Fruit fly (Drosophila melanogaster) whole organism, embryonic: ENCODE results near the gene unc-45.

Experiments used
- Adf1 ChIP-seq: fragments of 200-800 bp; sonication (Bioruptor generic); IDR thresholded peaks from 2 replicates; pipeline ENCODE4 v1.3.6; 2022; ENCODE audit warnings: missing biosample characterization, missing genetic modification characterization
- Atf3 ChIP-seq: fragments of 200-800 bp; sonication (Bioruptor generic); optimal IDR thresholded peaks from 3 replicates; lab custom pipeline; 2016; ENCODE audit warnings: missing biosample characterization, missing genetic modification characterization
- CG10209 ChIP-seq: fragments of 200-800 bp; sonication (Bioruptor generic); optimal IDR thresholded peaks from 3 replicates; lab custom pipeline; 2017; ENCODE audit warnings: missing biosample characterization, mild to moderate bottlenecking, missing genetic modification characterization, missing genetic modification reagents
- CG11247 ChIP-seq: fragments of 200-800 bp; sonication (Bioruptor generic); IDR thresholded peaks from 2 replicates; pipeline ENCODE4 v1.3.6; 2022; ENCODE audit warnings: missing biosample characterization, missing genetic modification characterization
- CG11695 ChIP-seq: fragments of 200-800 bp; sonication (Bioruptor generic); IDR thresholded peaks from 3 replicates; pipeline ENCODE4 v1.3.6; 2022; ENCODE audit warnings: missing biosample characterization, missing genetic modification characterization
- CG14050 ChIP-seq: fragments of 200-800 bp; sonication (Bioruptor generic); IDR thresholded peaks from 3 replicates; pipeline ENCODE4 v1.3.6; 2022; ENCODE audit warnings: missing biosample characterization, missing genetic modification characterization
- CG17568 ChIP-seq: fragments of 200-800 bp; sonication (Bioruptor generic); optimal IDR thresholded peaks from 2 replicates; lab custom pipeline; 2018; ENCODE audit warnings: missing biosample characterization, mild to moderate bottlenecking, missing genetic modification characterization, moderate library complexity
- CG17802 ChIP-seq: fragments of 200-800 bp; sonication (Bioruptor generic); optimal IDR thresholded peaks from 2 replicates; lab custom pipeline; 2018; ENCODE audit warnings: missing biosample characterization, mild to moderate bottlenecking, missing genetic modification characterization, moderate library complexity
- CG18764 ChIP-seq: fragments of 200-800 bp; sonication (Bioruptor generic); optimal IDR thresholded peaks from 3 replicates; lab custom pipeline; 2016; ENCODE audit warnings: missing biosample characterization, missing genetic modification characterization
- CG2889 ChIP-seq: fragments of 200-800 bp; sonication (Bioruptor generic); IDR thresholded peaks from 3 replicates; pipeline ENCODE4 v1.3.6; 2022; ENCODE audit warnings: missing biosample characterization, missing genetic modification characterization
- CG3163 ChIP-seq: fragments of 200-800 bp; sonication (Bioruptor generic); optimal IDR thresholded peaks from 3 replicates; lab custom pipeline; 2016; ENCODE audit warnings: missing biosample characterization, missing genetic modification characterization
- CG33213 ChIP-seq: fragments of 200-800 bp; sonication (Bioruptor generic); optimal IDR thresholded peaks from 3 replicates; lab custom pipeline; 2016; ENCODE audit warnings: missing biosample characterization, missing genetic modification characterization
- CG34224 ChIP-seq: fragments of 200-800 bp; sonication (Bioruptor generic); IDR thresholded peaks from 3 replicates; pipeline ENCODE4 v1.3.6; 2022; ENCODE audit warnings: missing biosample characterization, missing genetic modification characterization; ENCODE audit not compliant: partially characterized antibody
- CG4730 ChIP-seq: fragments of 200-800 bp; sonication (Bioruptor generic); IDR thresholded peaks from 2 replicates; pipeline ENCODE4 v1.3.6; 2022; ENCODE audit warnings: missing biosample characterization, missing genetic modification characterization
- CG5245 ChIP-seq: fragments of 200-800 bp; sonication (Bioruptor generic); optimal IDR thresholded peaks from 3 replicates; lab custom pipeline; 2016; ENCODE audit warnings: missing biosample characterization, missing genetic modification characterization
- CG9727 ChIP-seq: fragments of 200-800 bp; sonication (Bioruptor generic); optimal IDR thresholded peaks from 3 replicates; lab custom pipeline; 2017; ENCODE audit warnings: missing biosample characterization, mild to moderate bottlenecking, missing genetic modification characterization
- CkIIα-i1 ChIP-seq: fragments of 200-800 bp; sonication (Bioruptor generic); IDR thresholded peaks from 2 replicates; pipeline ENCODE4 v1.3.6; 2022; ENCODE audit warnings: missing biosample characterization, missing genetic modification characterization
- Dad ChIP-seq: fragments of 200-800 bp; sonication (Bioruptor generic); optimal IDR thresholded peaks from 3 replicates; lab custom pipeline; 2016; ENCODE audit warnings: missing biosample characterization, missing genetic modification characterization
- Dp ChIP-seq: fragments of 200-800 bp; sonication (Bioruptor generic); optimal IDR thresholded peaks from 2 replicates; lab custom pipeline; 2018; ENCODE audit warnings: missing biosample characterization, mild to moderate bottlenecking, missing genetic modification characterization, moderate library complexity
- HLH54F ChIP-seq: fragments of 200-800 bp; sonication (Bioruptor generic); optimal IDR thresholded peaks from 3 replicates; lab custom pipeline; 2016; ENCODE audit warnings: missing biosample characterization, missing genetic modification characterization
- Hey ChIP-seq: fragments of 200-800 bp; sonication (Bioruptor generic); optimal IDR thresholded peaks from 3 replicates; lab custom pipeline; 2018; ENCODE audit warnings: missing biosample characterization, mild to moderate bottlenecking, missing genetic modification characterization
- Hmr ChIP-seq: fragments of 200-800 bp; sonication (Bioruptor generic); optimal IDR thresholded peaks from 3 replicates; lab custom pipeline; 2017; ENCODE audit warnings: mild to moderate bottlenecking, missing biosample characterization, missing genetic modification reagents, missing genetic modification characterization
- Hr3 ChIP-seq: fragments of 200-800 bp; sonication (Bioruptor generic); optimal IDR thresholded peaks from 3 replicates; lab custom pipeline; 2016; ENCODE audit warnings: missing biosample characterization, missing genetic modification characterization
- Hr39 ChIP-seq: fragments of >200 bp; optimal IDR thresholded peaks from 2 replicates; lab custom pipeline; 2017
- Hr51 ChIP-seq, 2 experiments: fragments of 200-800 bp; sonication (Bioruptor generic); optimal IDR thresholded peaks; 2 replicates in 1 of 2; 3 replicates in 1 of 2; lab custom pipeline; 2016 to 2018; ENCODE audit warnings: missing biosample characterization in 2 of 2, missing genetic modification characterization in 2 of 2, mild to moderate bottlenecking in 1 of 2, moderate library complexity in 1 of 2
- Kr ChIP-seq: fragments of 200-800 bp; sonication (Bioruptor generic); optimal IDR thresholded peaks from 2 replicates; lab custom pipeline; 2017; ENCODE audit warnings: missing biosample characterization, mild to moderate bottlenecking, missing genetic modification characterization
- MBD-R2 ChIP-seq: fragments of 200-800 bp; sonication (Bioruptor generic); IDR thresholded peaks from 2 replicates; pipeline ENCODE4 v1.3.6; 2022; ENCODE audit warnings: missing biosample characterization, missing genetic modification characterization
- NC2β ChIP-seq: fragments of 200-800 bp; sonication (Bioruptor generic); optimal IDR thresholded peaks from 2 replicates; lab custom pipeline; 2016; ENCODE audit warnings: missing biosample characterization, missing genetic modification characterization
- NFAT ChIP-seq: fragments of 200-800 bp; sonication (Bioruptor generic); IDR thresholded peaks from 2 replicates; pipeline ENCODE4 v1.3.6; 2022; ENCODE audit warnings: missing biosample characterization, missing genetic modification characterization
- Nf-YA ChIP-seq: fragments of 200-800 bp; sonication (Bioruptor generic); IDR thresholded peaks from 2 replicates; pipeline ENCODE4 v1.3.6; 2022; ENCODE audit warnings: missing biosample characterization, missing genetic modification characterization
- Nf-YB ChIP-seq: fragments of 200-800 bp; sonication (Bioruptor generic); optimal IDR thresholded peaks from 3 replicates; lab custom pipeline; 2019; ENCODE audit warnings: missing biosample characterization, mild to moderate bottlenecking, missing genetic modification characterization, moderate library complexity
- Oaz ChIP-seq: fragments of 200-800 bp; sonication (Bioruptor generic); IDR thresholded peaks from 2 replicates; pipeline ENCODE4 v1.3.6; 2022; ENCODE audit warnings: missing biosample characterization, missing genetic modification characterization
- Ptx1 ChIP-seq: fragments of 200-800 bp; sonication (Bioruptor generic); IDR thresholded peaks from 2 replicates; pipeline ENCODE4 v1.3.6; 2022; ENCODE audit warnings: missing biosample characterization, missing genetic modification characterization
- Stat92E ChIP-seq, 3 experiments: fragments of >200 bp in 2 of 3; fragments of 200-800 bp in 1 of 3; sonication (Bioruptor generic) in 1 of 3; optimal IDR thresholded peaks; 2 replicates each; lab custom pipeline; 2017 to 2019; ENCODE audit warnings: missing biosample characterization in 3 of 3, missing genetic modification characterization in 3 of 3, mild to moderate bottlenecking in 1 of 3, moderate library complexity in 1 of 3
- ac ChIP-seq: fragments of 200-800 bp; sonication (Bioruptor generic); optimal IDR thresholded peaks from 3 replicates; lab custom pipeline; 2017; ENCODE audit warnings: missing biosample characterization, mild to moderate bottlenecking, missing genetic modification characterization
- ara ChIP-seq: fragments of 200-800 bp; sonication (Bioruptor generic); IDR thresholded peaks from 2 replicates; pipeline ENCODE4 v1.3.6; 2022; ENCODE audit warnings: missing biosample characterization, missing genetic modification characterization
- chif ChIP-seq, 2 experiments: fragments of 200-800 bp; sonication (Bioruptor generic); optimal IDR thresholded peaks; 3 replicates each; lab custom pipeline; 2016; ENCODE audit warnings: missing biosample characterization in 2 of 2, missing genetic modification characterization in 2 of 2
- dan ChIP-seq: fragments of 200-800 bp; sonication (Bioruptor generic); IDR thresholded peaks from 2 replicates; pipeline ENCODE4 v1.3.6; 2022; ENCODE audit warnings: missing biosample characterization, missing genetic modification characterization
- emc ChIP-seq: fragments of 200-800 bp; sonication (Bioruptor generic); optimal IDR thresholded peaks from 2 replicates; lab custom pipeline; 2016; ENCODE audit warnings: missing biosample characterization, missing genetic modification characterization
- en ChIP-seq: fragments of 200-800 bp; sonication (Bioruptor generic); optimal IDR thresholded peaks from 2 replicates; lab custom pipeline; 2016; ENCODE audit warnings: missing biosample characterization, missing genetic modification characterization
- ftz-f1 ChIP-seq: fragments of 200-800 bp; sonication (Bioruptor generic); optimal IDR thresholded peaks from 2 replicates; lab custom pipeline; 2016; ENCODE audit warnings: missing biosample characterization, missing genetic modification characterization
- gcm2 ChIP-seq: fragments of 200-800 bp; sonication (Bioruptor generic); optimal IDR thresholded peaks from 2 replicates; lab custom pipeline; 2016; ENCODE audit warnings: missing biosample characterization, missing genetic modification characterization
- grau ChIP-seq: fragments of 200-800 bp; optimal IDR thresholded peaks from 3 replicates; lab custom pipeline; 2019; ENCODE audit warnings: missing biosample characterization, mild to moderate bottlenecking, missing genetic modification characterization, moderate library complexity
- ham ChIP-seq: fragments of 200-800 bp; sonication (Bioruptor generic); IDR thresholded peaks from 2 replicates; pipeline ENCODE4 v1.3.6; 2022; ENCODE audit warnings: missing biosample characterization, missing genetic modification characterization
- kah ChIP-seq: fragments of 200-800 bp; sonication (Bioruptor generic); optimal IDR thresholded peaks from 2 replicates; lab custom pipeline; 2018; ENCODE audit warnings: missing biosample characterization, mild to moderate bottlenecking, missing genetic modification characterization
- org-1 ChIP-seq: fragments of 200-800 bp; sonication (Bioruptor generic); optimal IDR thresholded peaks from 2 replicates; lab custom pipeline; 2017; ENCODE audit warnings: missing biosample characterization, missing genetic modification characterization
- sc ChIP-seq, 3 experiments: fragments of >200 bp in 2 of 3; fragments of 200-800 bp in 1 of 3; sonication (Bioruptor generic) in 1 of 3; optimal IDR thresholded peaks; 2 replicates in 2 of 3; 3 replicates in 1 of 3; lab custom pipeline; 2017; ENCODE audit warnings: mild to moderate bottlenecking in 1 of 3, missing biosample characterization in 1 of 3, missing genetic modification characterization in 1 of 3, missing genetic modification reagents in 1 of 3
- sna ChIP-seq: fragments of 200-800 bp; sonication (Bioruptor generic); IDR thresholded peaks from 2 replicates; pipeline ENCODE4 v1.3.6; 2022; ENCODE audit warnings: missing biosample characterization, missing genetic modification characterization; ENCODE audit not compliant: partially characterized antibody
- stc ChIP-seq: fragments of 200-800 bp; sonication (Bioruptor generic); IDR thresholded peaks from 2 replicates; pipeline ENCODE4 v1.3.6; 2022; ENCODE audit warnings: missing biosample characterization, missing genetic modification characterization
- vvl ChIP-seq: fragments of 200-800 bp; sonication (Bioruptor generic); IDR thresholded peaks from 2 replicates; pipeline ENCODE4 v1.3.6; 2022; ENCODE audit warnings: missing biosample characterization, missing genetic modification characterization

unc-45 gene

DNA sequence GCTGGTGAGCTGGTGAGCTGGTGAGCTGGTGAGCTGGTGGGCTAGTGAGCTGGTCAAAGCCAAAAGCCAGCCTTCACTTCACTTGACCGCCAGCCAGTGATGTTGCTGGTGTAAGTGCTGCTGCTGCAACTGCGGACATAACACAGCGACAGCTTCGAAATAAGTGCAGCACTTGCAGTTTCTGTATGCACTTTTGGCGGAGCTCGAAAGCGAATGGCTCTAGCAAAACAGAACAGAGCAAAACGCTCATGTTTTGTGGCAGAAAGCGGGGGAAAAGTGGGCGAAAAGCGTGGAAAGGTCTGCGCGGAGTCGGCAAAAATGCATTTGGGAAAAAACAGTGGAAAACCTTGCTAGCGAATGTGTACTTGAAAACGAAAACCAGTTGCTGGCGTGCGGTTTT, 38.5 kb upstream of the unc-45 start:
- TF ChIP-seq Ptx1 (GFP tag; lab: Robert Waterston, UW): 0 out of 2 replicates have a peak, but pooled peaks have one; percentile 6
- no peak for TF ChIP-seq en (GFP tag; lab: Kevin White, UChicago)

DNA sequence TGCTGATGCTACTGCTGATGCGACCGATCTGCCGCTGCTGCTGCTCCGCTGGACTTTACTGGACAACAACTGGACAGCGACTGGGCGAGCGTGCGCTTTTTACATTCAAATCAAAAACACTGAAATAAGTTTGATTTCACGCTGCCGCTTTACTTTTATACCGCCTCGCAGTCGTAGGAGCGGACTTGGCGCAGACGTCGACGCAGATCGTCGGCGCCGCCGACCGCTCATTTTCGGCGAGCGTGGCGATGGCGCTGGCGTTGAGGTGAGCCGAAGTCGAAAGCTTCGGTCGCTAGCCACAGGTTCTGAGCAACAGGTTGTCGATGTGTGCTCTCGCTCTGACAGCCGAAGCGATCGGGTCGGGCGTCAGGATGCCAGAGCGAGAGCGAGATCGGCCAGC, 37.4 kb upstream of the unc-45 start, which contains the start of gene Elovl7:
TSS of gene Elovl7 (minus strand) at position 131 of the 400 bp plus-strand sequence.
- TF ChIP-seq CG9727 (GFP tag; lab: Kevin White, UChicago) (no peak), CG34224 (0 out of 3 replicates have a peak, but pooled peaks have one; percentile 23), NFAT (GFP tag; lab: Robert Waterston, UW) (0 out of 2 replicates have a peak, but pooled peaks have one; percentile 14), HLH54F (GFP tag; lab: Kevin White, UChicago) (no peak), ac (no peak), CG11247 (GFP tag; lab: Robert Waterston, UW) (no peak), CG2889 (GFP tag; lab: Robert Waterston, UW) (no peak), ara (no peak), Stat92E (GFP tag; optimal IDR thresholded peaks at IDR 0.05; lab: Kevin White, UChicago) (no peak), emc (no peak), CG18764 (no peak), Nf-YB (no peak), CG17802 (tag; lab: Kevin White, UChicago) (no peak), CG10209 (GFP tag; lab: Kevin White, UChicago) (no peak), Dad (GFP tag; lab: Kevin White, UChicago) (no peak), sna (GFP tag; lab: Robert Waterston, UW) (no peak), Hmr (GFP tag; lab: Kevin White, UChicago) (no peak), CG3163 (no peak), Oaz (GFP tag; lab: Robert Waterston, UW) (no peak), Hr39 (lab: Kevin White, UChicago) (no peak), CkIIα-i1 (GFP tag; lab: Robert Waterston, UW) (no peak), sc (optimal IDR thresholded peaks at IDR 0.05; lab: Kevin White, UChicago) (no peak), sc (GFP tag; optimal IDR thresholded peaks at IDR 0.05; lab: Kevin White, UChicago) (no peak), stc (peak; percentile 41; the same call in 1 of the 2 replicates), vvl (GFP tag; lab: Robert Waterston, UW) (peak; percentile 18; the same call in 1 of the 2 replicates), Nf-YA (no peak), Hr3 (GFP tag; lab: Kevin White, UChicago) (no peak), Atf3 (GFP tag; lab: Kevin White, UChicago) (no peak), org-1 (no peak), Hr51 (GFP tag; optimal IDR thresholded peaks at IDR 0.05; lab: Kevin White, UChicago) (no peak), CG4730 (GFP tag; lab: Robert Waterston, UW) (no peak), Dp (GFP tag; lab: Kevin White, UChicago) (no peak), CG11695 (no peak), kah (GFP tag; lab: Kevin White, UChicago) (peak; percentile 65), NC2β (GFP tag; lab: Kevin White, UChicago) (no peak), Kr (GFP tag; lab: Kevin White, UChicago) (no peak), ftz-f1 (GFP tag; lab: Kevin White, UChicago) (no peak), grau (tag; lab: Kevin White, UChicago) (no peak), CG17568 (GFP tag; lab: Kevin White, UChicago) (no peak), CG14050 (GFP tag; lab: Robert Waterston, UW) (no peak), Adf1 (GFP tag; lab: Robert Waterston, UW) (peak; percentile 93), gcm2 (GFP tag; lab: Kevin White, UChicago) (no peak), ham (GFP tag; lab: Robert Waterston, UW) (no peak), chif (GFP tag; optimal IDR thresholded peaks at IDR 0.05; lab: Kevin White, UChicago) (no peak), Hey (no peak), CG33213 (GFP tag; lab: Kevin White, UChicago) (no peak), MBD-R2 (no peak), dan (GFP tag; lab: Robert Waterston, UW) (no peak), CG5245 (GFP tag; lab: Kevin White, UChicago) (no peak)
